Fruit fly (Drosophila melanogaster) Kc167 (cell line): Measurements from ENCODE around the gene CG9098.

Source experiments
- h ChIP-seq: fragments of >200 bp; optimal IDR thresholded peaks from 3 replicates; lab custom pipeline; 2018; ENCODE audit warnings: missing external identifiers
- psq ChIP-seq: fragments of >200 bp; optimal IDR thresholded peaks from 2 replicates; lab custom pipeline; 2017; ENCODE audit warnings: missing external identifiers

- no peak for TF ChIP-seq psq (lab: Kevin White, UChicago)
- no peak for TF ChIP-seq h (lab: Kevin White, UChicago)
These were observed 50.8 kb downstream of the CG9098 start for dm6 chr2L:5961169-5961918.
